Fruit fly (Drosophila melanogaster) Kc167 (cell line): ENCODE results near the gene nompC.

Experiments
- Myc ChIP-seq: fragments of >200 bp; optimal IDR thresholded peaks from 2 replicates; lab custom pipeline; 2017; ENCODE audit warnings: missing external identifiers
- Sin3A ChIP-seq: fragments of >200 bp; optimal IDR thresholded peaks from 2 replicates; lab custom pipeline; 2018; ENCODE audit warnings: missing external identifiers
- h ChIP-seq: fragments of >200 bp; optimal IDR thresholded peaks from 3 replicates; lab custom pipeline; 2018; ENCODE audit warnings: missing external identifiers
- insv ChIP-seq: fragments of >200 bp; optimal IDR thresholded peaks from 3 replicates; lab custom pipeline; 2018; ENCODE audit warnings: missing external identifiers
- psq ChIP-seq: fragments of >200 bp; optimal IDR thresholded peaks from 2 replicates; lab custom pipeline; 2017; ENCODE audit warnings: missing external identifiers
- ttk ChIP-seq: sonication (Bioruptor generic); optimal IDR thresholded peaks from 2 replicates; lab custom pipeline; 2017; ENCODE audit warnings: missing external identifiers

nompC gene

dm6 chr2L:5406958-5407357, 61.0 kb downstream of the nompC start:
- TF ChIP-seq Sin3A (lab: Kevin White, UChicago) (no peak), h (no peak), ttk (no peak), insv (lab: Kevin White, UChicago) (no peak), Myc (no peak)

dm6 chr2L:5410323-5410722, 64.3 kb downstream of the nompC start:
- TF ChIP-seq h (no peak), psq (lab: Kevin White, UChicago) (no peak), ttk (no peak), Myc (no peak), insv (lab: Kevin White, UChicago) (no peak), Sin3A (lab: Kevin White, UChicago) (no peak)

- TF ChIP-seq h, result no peak
- TF ChIP-seq ttk, result no peak
- TF ChIP-seq Sin3A (lab: Kevin White, UChicago), result no peak
- no peak for TF ChIP-seq psq (lab: Kevin White, UChicago)
- TF ChIP-seq Myc, result no peak
- TF ChIP-seq insv (lab: Kevin White, UChicago), result no peak
Measured at dm6 chr2L:5412550-5412949, 66.5 kb downstream of the nompC start.

- TF ChIP-seq psq (lab: Kevin White, UChicago) (no peak), insv (lab: Kevin White, UChicago) (no peak), Sin3A (lab: Kevin White, UChicago) (no peak), Myc (no peak), h (no peak), ttk (no peak)
Measured at dm6 chr2L:5414635-5415191, 68.7 kb downstream of the nompC start.
